Worm (Caenorhabditis elegans) whole organism, L4 larva: Measurements from ENCODE around the gene T03E6.8.

Experiments
- F37D6.2 ChIP-seq: sonication (generic microtip); optimal IDR thresholded peaks from 2 replicates; lab custom pipeline; 2016; ENCODE audit warnings: mild to moderate bottlenecking, missing genetic modification characterization, missing compliant biosample characterization
- ctbp-1 ChIP-seq: fragments of 200-800 bp; sonication (Bioruptor generic); IDR thresholded peaks from 2 replicates; pipeline ENCODE4 v1.3.6; 2022; ENCODE audit warnings: missing genetic modification reagents, missing genetic modification characterization, missing compliant biosample characterization
- egl-27 ChIP-seq: sonication (generic microtip); optimal IDR thresholded peaks from 3 replicates; lab custom pipeline; 2017; ENCODE audit warnings: missing biosample characterization, missing genetic modification reagents, missing genetic modification characterization

DNA sequence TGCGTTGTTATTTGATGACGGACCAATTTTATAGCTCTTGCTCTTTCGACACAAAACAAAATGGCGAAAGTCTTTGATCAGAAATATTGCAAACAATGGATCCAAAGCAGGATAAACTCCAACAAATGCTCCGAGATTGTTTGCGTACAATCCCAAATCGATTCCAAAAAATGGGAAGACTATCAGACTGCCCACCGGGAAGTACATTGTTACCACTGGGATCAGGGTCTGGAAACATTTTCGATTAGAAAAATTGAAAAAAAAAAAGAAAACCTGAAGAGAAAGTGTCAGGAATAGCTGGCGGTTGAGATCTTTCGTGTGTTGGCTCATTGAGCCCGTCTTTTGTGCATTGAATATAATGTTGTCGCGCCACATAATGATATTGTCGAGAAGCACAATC lies 21.9 kb downstream of the T03E6.8 start:
- TF ChIP-seq ctbp-1 (GFP tag; lab: Robert Waterston, UW) (no peak), egl-27 (no peak), F37D6.2 (tag; lab: Kevin White, UChicago) (no peak)
